Worm (Caenorhabditis elegans) whole organism, L4 larva: Measurements from ENCODE around the gene ufd-2.

Experiments used
- F10B5.3 ChIP-seq: sonication (generic microtip); optimal IDR thresholded peaks from 2 replicates; lab custom pipeline; 2016; ENCODE audit warnings: mild to moderate bottlenecking, missing genetic modification characterization, missing compliant biosample characterization
- F26F4.8 ChIP-seq: fragments of 200-800 bp; sonication (Bioruptor generic); conservative IDR thresholded peaks from 2 replicates; pipeline ENCODE4 v1.3.6; 2022; ENCODE audit warnings: missing genetic modification characterization, missing compliant biosample characterization
- F44E2.7 ChIP-seq: fragments of 200-800 bp; sonication (Bioruptor generic); IDR thresholded peaks from 2 replicates; pipeline ENCODE4 v2.1.2; 2022; ENCODE audit warnings: missing genetic modification characterization, missing compliant biosample characterization
- F49E8.2 ChIP-seq: sonication (generic microtip); optimal IDR thresholded peaks from 2 replicates; lab custom pipeline; 2016; ENCODE audit warnings: missing compliant biosample characterization, mild to moderate bottlenecking, missing genetic modification characterization, borderline replicate concordance
- T20F7.1 ChIP-seq: fragments of 200-800 bp; sonication (Bioruptor generic); optimal IDR thresholded peaks from 2 replicates; lab custom pipeline; 2018; ENCODE audit warnings: mild to moderate bottlenecking, missing genetic modification characterization, missing compliant biosample characterization
- T26A8.4 ChIP-seq: fragments of 200-800 bp; sonication (Bioruptor generic); IDR thresholded peaks from 2 replicates; pipeline ENCODE4 v1.3.6; 2022; ENCODE audit warnings: missing genetic modification characterization, missing compliant biosample characterization
- Y105C5A.15 ChIP-seq: fragments of 200-800 bp; sonication (Bioruptor generic); IDR thresholded peaks from 2 replicates; pipeline ENCODE4 v1.3.6; 2022; ENCODE audit warnings: missing genetic modification characterization, missing compliant biosample characterization
- Y48G9A.11 ChIP-seq: fragments of 200-800 bp; sonication (Bioruptor generic); IDR thresholded peaks from 2 replicates; pipeline ENCODE4 v1.3.6; 2022; ENCODE audit warnings: missing genetic modification reagents, missing genetic modification characterization, missing compliant biosample characterization
- aha-1 ChIP-seq: fragments of 150-350 bp; peaks from one replicate; lab custom pipeline; 2014; ENCODE audit warnings: missing biosample characterization, missing genetic modification characterization
- aly-2 ChIP-seq: sonication (generic microtip); optimal IDR thresholded peaks from 2 replicates; lab custom pipeline; 2018; ENCODE audit warnings: missing biosample characterization, missing genetic modification characterization
- ama-1 ChIP-seq: fragments of 150-350 bp; optimal IDR thresholded peaks from 2 replicates; lab custom pipeline; 2014; ENCODE audit warnings: inconsistent platforms, mixed read lengths
- arid-1 ChIP-seq: fragments of 200-800 bp; sonication (Bioruptor generic); conservative IDR thresholded peaks from 2 replicates; pipeline ENCODE4 v1.3.6; 2022; ENCODE audit warnings: missing genetic modification reagents, missing genetic modification characterization, missing compliant biosample characterization
- ceh-32 ChIP-seq: sonication (generic microtip); optimal IDR thresholded peaks from 2 replicates; lab custom pipeline; 2016; ENCODE audit warnings: mild to moderate bottlenecking, missing genetic modification characterization, missing compliant biosample characterization; ENCODE audit not compliant: poor library complexity
- ces-1 ChIP-seq: fragments of 150-350 bp; sonication (generic microtip); optimal IDR thresholded peaks from 4 replicates; lab custom pipeline; 2014; ENCODE audit warnings: missing biosample characterization, missing genetic modification reagents, missing genetic modification characterization
- ctbp-1 ChIP-seq: fragments of 200-800 bp; sonication (Bioruptor generic); IDR thresholded peaks from 2 replicates; pipeline ENCODE4 v1.3.6; 2022; ENCODE audit warnings: missing genetic modification reagents, missing genetic modification characterization, missing compliant biosample characterization
- daf-12 ChIP-seq: fragments of 150-350 bp; optimal IDR thresholded peaks from 2 replicates; lab custom pipeline; 2014; ENCODE audit warnings: missing biosample characterization, missing genetic modification reagents, missing genetic modification characterization
- daf-16 ChIP-seq, 3 experiments: sonication (generic microtip); optimal IDR thresholded peaks; 2 replicates each; lab custom pipeline; 2016 to 2017; ENCODE audit warnings: missing genetic modification characterization in 3 of 3, missing genetic modification reagents in 3 of 3, mild to moderate bottlenecking in 2 of 3, missing compliant biosample characterization in 2 of 3, missing biosample characterization in 1 of 3, moderate library complexity in 1 of 3
- daf-8 ChIP-seq: fragments of 200-800 bp; sonication (Bioruptor generic); IDR thresholded peaks from 2 replicates; pipeline ENCODE4 v1.3.6; 2022; ENCODE audit warnings: missing genetic modification characterization, missing compliant biosample characterization
- dmd-9 ChIP-seq: fragments of 200-800 bp; sonication (Bioruptor generic); IDR thresholded peaks from 2 replicates; pipeline ENCODE4 v1.3.6; 2022; ENCODE audit warnings: missing genetic modification reagents, missing genetic modification characterization, missing compliant biosample characterization
- duxl-1 ChIP-seq: sonication (generic microtip); optimal IDR thresholded peaks from 2 replicates; lab custom pipeline; 2016; ENCODE audit warnings: mild to moderate bottlenecking, missing genetic modification characterization, moderate library complexity, missing compliant biosample characterization; ENCODE audit not compliant: poor library complexity
- dve-1 ChIP-seq: sonication (generic microtip); optimal IDR thresholded peaks from 2 replicates; lab custom pipeline; 2017; ENCODE audit warnings: antibody characterized with exemption, mild to moderate bottlenecking, missing genetic modification characterization, missing compliant biosample characterization; ENCODE audit not compliant: insufficient read depth
- egl-27 ChIP-seq: sonication (generic microtip); optimal IDR thresholded peaks from 3 replicates; lab custom pipeline; 2017; ENCODE audit warnings: missing biosample characterization, missing genetic modification reagents, missing genetic modification characterization
- egl-43 ChIP-seq: fragments of 200-800 bp; sonication (Bioruptor generic); IDR thresholded peaks from 2 replicates; pipeline ENCODE4 v1.3.6; 2022; ENCODE audit warnings: missing genetic modification reagents, missing genetic modification characterization, missing compliant biosample characterization
- fkh-10 ChIP-seq: fragments of 150-350 bp; optimal IDR thresholded peaks from 2 replicates; lab custom pipeline; 2014; ENCODE audit warnings: missing biosample characterization, missing genetic modification reagents, missing genetic modification characterization
- hlh-11 ChIP-seq: fragments of 200-800 bp; sonication (Bioruptor generic); optimal IDR thresholded peaks from 2 replicates; lab custom pipeline; 2018; ENCODE audit warnings: mild to moderate bottlenecking, missing genetic modification characterization, missing compliant biosample characterization
- hlh-30 ChIP-seq: sonication (generic microtip); optimal IDR thresholded peaks from 2 replicates; lab custom pipeline; 2017; ENCODE audit warnings: antibody characterized with exemption, mild to moderate bottlenecking, missing genetic modification characterization, missing compliant biosample characterization; ENCODE audit not compliant: insufficient read depth
- lin-15B ChIP-seq: fragments of 150-350 bp; sonication (generic microtip); optimal IDR thresholded peaks from 3 replicates; lab custom pipeline; 2014; ENCODE audit warnings: missing biosample characterization, missing genetic modification characterization
- lin-39 ChIP-seq: fragments of 150-350 bp; optimal IDR thresholded peaks from 2 replicates; lab custom pipeline; 2014; ENCODE audit warnings: missing biosample characterization, missing genetic modification reagents, missing genetic modification characterization
- madf-5 ChIP-seq, 2 experiments: fragments of 200-800 bp; sonication (Bioruptor generic); IDR thresholded peaks; 2 replicates each; pipeline ENCODE4 v1.3.6; 2022; ENCODE audit warnings: missing compliant biosample characterization in 2 of 2, missing genetic modification characterization in 2 of 2
- madf-9 ChIP-seq: fragments of 200-800 bp; sonication (Bioruptor generic); conservative IDR thresholded peaks from 2 replicates; pipeline ENCODE4 v1.3.6; 2022; ENCODE audit warnings: missing genetic modification reagents, missing genetic modification characterization, missing compliant biosample characterization
- mep-1 ChIP-seq: fragments of 150-350 bp; sonication (generic microtip); optimal IDR thresholded peaks from 3 replicates; lab custom pipeline; 2014; ENCODE audit warnings: missing biosample characterization, missing genetic modification characterization
- mes-2 ChIP-seq: sonication (generic microtip); optimal IDR thresholded peaks from 2 replicates; lab custom pipeline; 2016; ENCODE audit warnings: missing genotype, mild to moderate bottlenecking, missing genetic modification characterization, missing compliant biosample characterization; ENCODE audit not compliant: poor library complexity, severe bottlenecking
- mxl-3 ChIP-seq: fragments of 200-800 bp; sonication (Bioruptor generic); optimal IDR thresholded peaks from 2 replicates; lab custom pipeline; 2018; ENCODE audit warnings: mild to moderate bottlenecking, missing genetic modification characterization, missing compliant biosample characterization
- nhr-111 ChIP-seq: fragments of 200-800 bp; sonication (Bioruptor generic); optimal IDR thresholded peaks from 2 replicates; lab custom pipeline; 2018; ENCODE audit warnings: mild to moderate bottlenecking, missing genetic modification characterization, missing compliant biosample characterization
- nhr-25 ChIP-seq: sonication (generic microtip); optimal IDR thresholded peaks from 2 replicates; lab custom pipeline; 2017; ENCODE audit warnings: missing genetic modification characterization, mild to moderate bottlenecking, missing compliant biosample characterization, antibody characterized with exemption, moderate library complexity, borderline replicate concordance; ENCODE audit not compliant: insufficient read depth
- nhr-28 ChIP-seq: fragments of 150-350 bp; optimal IDR thresholded peaks from 2 replicates; lab custom pipeline; 2014; ENCODE audit warnings: missing biosample characterization, missing genetic modification characterization
- nhr-41 ChIP-seq: fragments of 200-800 bp; sonication (Bioruptor generic); IDR thresholded peaks from 2 replicates; pipeline ENCODE4 v1.3.6; 2022; ENCODE audit warnings: missing genetic modification reagents, missing genetic modification characterization, missing compliant biosample characterization
- nhr-42 ChIP-seq: fragments of 200-800 bp; sonication (Bioruptor generic); IDR thresholded peaks from 2 replicates; pipeline ENCODE4 v1.3.6; 2022; ENCODE audit warnings: missing genetic modification characterization, missing compliant biosample characterization
- nhr-6 ChIP-seq: fragments of 150-350 bp; optimal IDR thresholded peaks from 2 replicates; lab custom pipeline; 2014; ENCODE audit warnings: missing biosample characterization, missing genetic modification characterization
- nhr-76 ChIP-seq: fragments of 150-350 bp; optimal IDR thresholded peaks from 2 replicates; lab custom pipeline; 2014; ENCODE audit warnings: missing biosample characterization, missing genetic modification characterization
- nhr-77 ChIP-seq: fragments of 150-350 bp; optimal IDR thresholded peaks from 2 replicates; lab custom pipeline; 2014; ENCODE audit warnings: missing biosample characterization, missing genetic modification characterization
- php-3 ChIP-seq: fragments of 200-800 bp; sonication (Bioruptor generic); IDR thresholded peaks from 2 replicates; pipeline ENCODE4 v1.3.6; 2022; ENCODE audit warnings: missing genetic modification reagents, missing genetic modification characterization, missing compliant biosample characterization
- pqm-1 ChIP-seq: sonication (generic microtip); optimal IDR thresholded peaks from 2 replicates; lab custom pipeline; 2017; ENCODE audit warnings: missing biosample characterization, missing genetic modification characterization
- set-16 ChIP-seq: fragments of 200-800 bp; sonication (Bioruptor generic); IDR thresholded peaks from 2 replicates; pipeline ENCODE4 v1.3.6; 2022; ENCODE audit warnings: missing genetic modification reagents, missing genetic modification characterization, missing compliant biosample characterization
- skn-1 ChIP-seq: fragments of 150-350 bp; optimal IDR thresholded peaks from 2 replicates; lab custom pipeline; 2014; ENCODE audit warnings: missing biosample characterization, missing genetic modification characterization
- snpc-1.2 ChIP-seq: fragments of 200-800 bp; sonication (Bioruptor generic); IDR thresholded peaks from 2 replicates; pipeline ENCODE4 v1.3.6; 2022; ENCODE audit warnings: missing genetic modification reagents, missing genetic modification characterization, missing compliant biosample characterization
- snpc-4 ChIP-seq: fragments of 150-350 bp; optimal IDR thresholded peaks from 2 replicates; lab custom pipeline; 2014; ENCODE audit warnings: missing biosample characterization, missing genetic modification characterization
- spr-3 ChIP-seq: fragments of 200-800 bp; sonication (Bioruptor generic); optimal IDR thresholded peaks from 2 replicates; lab custom pipeline; 2018; ENCODE audit warnings: mild to moderate bottlenecking, missing genetic modification characterization, missing compliant biosample characterization
- tag-97 ChIP-seq: fragments of 200-800 bp; sonication (Bioruptor generic); IDR thresholded peaks from 2 replicates; pipeline ENCODE4 v1.3.6; 2022; ENCODE audit warnings: missing genetic modification characterization, missing compliant biosample characterization
- unc-130 ChIP-seq: sonication (generic microtip); optimal IDR thresholded peaks from 2 replicates; lab custom pipeline; 2016; ENCODE audit warnings: missing genetic modification reagents, missing genetic modification characterization, missing compliant biosample characterization
- unc-39 ChIP-seq: sonication (generic microtip); optimal IDR thresholded peaks from 2 replicates; lab custom pipeline; 2017; ENCODE audit warnings: missing biosample characterization, missing genetic modification characterization
- ztf-7 ChIP-seq: fragments of 150-350 bp; optimal IDR thresholded peaks from 2 replicates; lab custom pipeline; 2014; ENCODE audit warnings: missing biosample characterization, missing genetic modification characterization

Gene ufd-2

ce11 chrII:8078041-8078440 is 15.5 kb downstream of the ufd-2 start, which contains the start of gene K02C4.5 (continued):
- TF ChIP-seq arid-1 (GFP tag; lab: Robert Waterston, UW), result no peak
- TF ChIP-seq nhr-28, result peak; percentile 65
- TF ChIP-seq hlh-11, result peak; percentile 79
- TF ChIP-seq fkh-10 (GFP tag; lab: Kevin White, UChicago), result no peak
- peak; percentile 98 for TF ChIP-seq pqm-1 (tag; lab: Kevin White, UChicago)
- peak; percentile 25 for TF ChIP-seq mep-1 (tag; lab: Kevin White, UChicago)
- no peak for TF ChIP-seq mes-2 (tag; lab: Kevin White, UChicago)
- TF ChIP-seq madf-5 (GFP tag; IDR thresholded peaks at IDR 0.05; lab: Robert Waterston, UW), result no peak
- peak; percentile 61 for TF ChIP-seq nhr-6 (tag; lab: Kevin White, UChicago)
- TF ChIP-seq nhr-41 (GFP tag; lab: Robert Waterston, UW), result no peak
- no peak for TF ChIP-seq daf-16 (GFP tag; optimal IDR thresholded peaks at IDR 0.05; lab: Kevin White, UChicago)
- peak; percentile 80 for TF ChIP-seq daf-16 (tag; optimal IDR thresholded peaks at IDR 0.05; lab: Kevin White, UChicago)
- no peak for TF ChIP-seq Y105C5A.15 (GFP tag; lab: Robert Waterston, UW)
- TF ChIP-seq F10B5.3 (tag; lab: Kevin White, UChicago), result no peak
- TF ChIP-seq nhr-76 (tag; lab: Kevin White, UChicago), result no peak
- peak; percentile 61 for TF ChIP-seq hlh-30 (tag; lab: Kevin White, UChicago)
- TF ChIP-seq tag-97 (GFP tag; lab: Robert Waterston, UW), result no peak
- no peak for TF ChIP-seq spr-3 (GFP tag; lab: Kevin White, UChicago)
- peak; percentile 35 for TF ChIP-seq aha-1 (tag; lab: Kevin White, UChicago)
- TF ChIP-seq F44E2.7 (GFP tag; lab: Robert Waterston, UW), result no peak
- TF ChIP-seq nhr-77 (tag; lab: Kevin White, UChicago), result no peak
- no peak for TF ChIP-seq nhr-25 (tag; lab: Kevin White, UChicago)
- no peak for TF ChIP-seq T26A8.4 (GFP tag; lab: Robert Waterston, UW)
- 0 out of 2 replicates have a peak, but pooled peaks have one; percentile 49 for TF ChIP-seq php-3 (GFP tag; lab: Robert Waterston, UW)
- no peak for TF ChIP-seq snpc-1.2 (GFP tag; lab: Robert Waterston, UW)
- TF ChIP-seq ces-1, result no peak
- no peak for TF ChIP-seq daf-8 (GFP tag; lab: Robert Waterston, UW)
- TF ChIP-seq nhr-42 (GFP tag; lab: Robert Waterston, UW), result no peak
- TF ChIP-seq nhr-111, result no peak
- TF ChIP-seq skn-1 (tag; lab: Kevin White, UChicago), result no peak
- no peak for TF ChIP-seq aly-2 (tag; lab: Kevin White, UChicago)
- TF ChIP-seq egl-27 (tag; lab: Kevin White, UChicago), result no peak
- TF ChIP-seq unc-39 (tag; lab: Kevin White, UChicago), result no peak
- no peak for TF ChIP-seq T20F7.1
- no peak for TF ChIP-seq lin-15B (tag; lab: Kevin White, UChicago)
- no peak for TF ChIP-seq madf-9 (GFP tag; lab: Robert Waterston, UW)
- no peak for TF ChIP-seq ama-1 (lab: Kevin White, UChicago)
- no peak for TF ChIP-seq lin-39 (tag; lab: Kevin White, UChicago)
- TF ChIP-seq snpc-4 (tag; lab: Kevin White, UChicago), result no peak
- no peak for TF ChIP-seq set-16 (GFP tag; lab: Robert Waterston, UW)
- TF ChIP-seq ctbp-1 (GFP tag; lab: Robert Waterston, UW), result no peak
- TF ChIP-seq dve-1 (tag; lab: Kevin White, UChicago), result peak; percentile 60
- TF ChIP-seq duxl-1 (tag; lab: Kevin White, UChicago), result no peak
- no peak for TF ChIP-seq Y48G9A.11
- no peak for TF ChIP-seq egl-43 (GFP tag; lab: Robert Waterston, UW)
- TF ChIP-seq ztf-7, result peak; percentile 7
- no peak for TF ChIP-seq unc-130 (GFP tag; lab: Kevin White, UChicago)
- TF ChIP-seq daf-12, result no peak
- TF ChIP-seq mxl-3 (GFP tag; lab: Kevin White, UChicago), result no peak
- TF ChIP-seq dmd-9 (GFP tag; lab: Robert Waterston, UW), result no peak
- TF ChIP-seq ceh-32 (tag; lab: Kevin White, UChicago), result no peak
- no peak for TF ChIP-seq F49E8.2 (tag; lab: Kevin White, UChicago)
- no peak for TF ChIP-seq F26F4.8
